Fruit fly (Drosophila melanogaster) whole organism, embryonic: ENCODE data around the gene CG31230.

Source experiments
- ATbp ChIP-seq: fragments of 200-800 bp; sonication (Bioruptor generic); optimal IDR thresholded peaks from 2 replicates; lab custom pipeline; 2017; ENCODE audit warnings: missing biosample characterization, mild to moderate bottlenecking, missing genetic modification characterization, missing genetic modification reagents
- Abd-B ChIP-seq: fragments of 200-800 bp; sonication (Bioruptor generic); optimal IDR thresholded peaks from 2 replicates; lab custom pipeline; 2018; ENCODE audit warnings: missing biosample characterization, mild to moderate bottlenecking, missing genetic modification characterization, moderate library complexity
- BEAF-32 ChIP-seq: fragments of 200-800 bp; sonication (Bioruptor generic); optimal IDR thresholded peaks from 3 replicates; lab custom pipeline; 2017; ENCODE audit warnings: missing biosample characterization, missing genetic modification characterization, mild to moderate bottlenecking, moderate library complexity, missing genetic modification reagents
- CG10267 ChIP-seq: fragments of 200-800 bp; sonication (Bioruptor generic); optimal IDR thresholded peaks from 2 replicates; lab custom pipeline; 2018; ENCODE audit warnings: missing biosample characterization, mild to moderate bottlenecking, missing genetic modification characterization, moderate library complexity
- CG10565 ChIP-seq: fragments of 200-800 bp; sonication (Bioruptor generic); optimal IDR thresholded peaks from 3 replicates; lab custom pipeline; 2016; ENCODE audit warnings: missing biosample characterization, mild to moderate bottlenecking, missing genetic modification characterization
- CG10979 ChIP-seq: fragments of 200-800 bp; sonication (Bioruptor generic); optimal IDR thresholded peaks from 2 replicates; lab custom pipeline; 2018; ENCODE audit warnings: missing biosample characterization, mild to moderate bottlenecking, missing genetic modification characterization, moderate library complexity
- CG12104 ChIP-seq: fragments of 200-800 bp; sonication (Bioruptor generic); optimal IDR thresholded peaks from 3 replicates; lab custom pipeline; 2016; ENCODE audit warnings: missing biosample characterization, missing genetic modification characterization
- CG12155 ChIP-seq: fragments of 200-800 bp; sonication (Bioruptor generic); optimal IDR thresholded peaks from 3 replicates; lab custom pipeline; 2016; ENCODE audit warnings: missing biosample characterization, missing genetic modification characterization
- CG12391 ChIP-seq: fragments of 200-800 bp; sonication (Bioruptor generic); optimal IDR thresholded peaks from 3 replicates; lab custom pipeline; 2018; ENCODE audit warnings: missing biosample characterization, mild to moderate bottlenecking, missing genetic modification characterization, moderate library complexity
- CG12659 ChIP-seq: fragments of 200-800 bp; sonication (Bioruptor generic); optimal IDR thresholded peaks from 3 replicates; lab custom pipeline; 2017; ENCODE audit warnings: mild to moderate bottlenecking, missing biosample characterization, missing genetic modification reagents, missing genetic modification characterization
- CG13775 ChIP-seq: fragments of 200-800 bp; sonication (Bioruptor generic); optimal IDR thresholded peaks from 3 replicates; lab custom pipeline; 2017; ENCODE audit warnings: missing biosample characterization, mild to moderate bottlenecking, missing genetic modification characterization
- CG15514 ChIP-seq: fragments of 200-800 bp; sonication (Bioruptor generic); optimal IDR thresholded peaks from 3 replicates; lab custom pipeline; 2017; ENCODE audit warnings: missing biosample characterization, missing genetic modification characterization, mild to moderate bottlenecking, moderate library complexity, missing genetic modification reagents
- CG17361 ChIP-seq: fragments of 200-800 bp; sonication (Bioruptor generic); IDR thresholded peaks from 3 replicates; pipeline ENCODE4 v1.3.6; 2022; ENCODE audit warnings: missing biosample characterization, missing genetic modification characterization
- CG17829 ChIP-seq: fragments of 200-800 bp; optimal IDR thresholded peaks from 2 replicates; lab custom pipeline; 2019; ENCODE audit warnings: missing biosample characterization, mild to moderate bottlenecking, missing genetic modification characterization, moderate library complexity
- CG18011 ChIP-seq: fragments of 200-800 bp; sonication (Bioruptor generic); optimal IDR thresholded peaks from 2 replicates; lab custom pipeline; 2017; ENCODE audit warnings: missing biosample characterization, missing genetic modification characterization, mild to moderate bottlenecking, moderate library complexity, missing genotype
- CG2120 ChIP-seq: fragments of 200-800 bp; sonication (Bioruptor generic); optimal IDR thresholded peaks from 3 replicates; lab custom pipeline; 2016; ENCODE audit warnings: missing biosample characterization, missing genetic modification characterization
- CG30020 ChIP-seq: fragments of 200-800 bp; optimal IDR thresholded peaks from 2 replicates; lab custom pipeline; 2019; ENCODE audit warnings: missing biosample characterization, mild to moderate bottlenecking, missing genetic modification characterization, moderate library complexity
- CG30403 ChIP-seq: fragments of 200-800 bp; sonication (Bioruptor generic); optimal IDR thresholded peaks from 3 replicates; lab custom pipeline; 2016; ENCODE audit warnings: missing biosample characterization, missing genetic modification characterization
- CG5180 ChIP-seq: fragments of 200-800 bp; sonication (Bioruptor generic); optimal IDR thresholded peaks from 3 replicates; lab custom pipeline; 2017; ENCODE audit warnings: missing biosample characterization, missing genetic modification characterization, mild to moderate bottlenecking, moderate library complexity, missing genetic modification reagents
- CG7357 ChIP-seq: fragments of 200-800 bp; sonication (Bioruptor generic); IDR thresholded peaks from 3 replicates; pipeline ENCODE4 v1.3.6; 2022; ENCODE audit warnings: missing biosample characterization, missing genetic modification characterization
- CG7372 ChIP-seq: fragments of 200-800 bp; sonication (Bioruptor generic); IDR thresholded peaks from 2 replicates; pipeline ENCODE4 v1.3.6; 2022; ENCODE audit warnings: missing biosample characterization, missing genetic modification characterization
- CG8924 ChIP-seq: fragments of 200-800 bp; optimal IDR thresholded peaks from 3 replicates; lab custom pipeline; 2019; ENCODE audit warnings: missing biosample characterization, mild to moderate bottlenecking, missing genetic modification characterization, moderate library complexity
- CG9797 ChIP-seq: fragments of 200-800 bp; sonication (Bioruptor generic); optimal IDR thresholded peaks from 3 replicates; lab custom pipeline; 2018; ENCODE audit warnings: missing biosample characterization, mild to moderate bottlenecking, missing genetic modification characterization
- CkIIα-i1 ChIP-seq: fragments of 200-800 bp; sonication (Bioruptor generic); IDR thresholded peaks from 2 replicates; pipeline ENCODE4 v1.3.6; 2022; ENCODE audit warnings: missing biosample characterization, missing genetic modification characterization
- CoRest ChIP-seq: fragments of 200-800 bp; sonication (Bioruptor generic); optimal IDR thresholded peaks from 3 replicates; lab custom pipeline; 2018; ENCODE audit warnings: missing biosample characterization, mild to moderate bottlenecking, missing genetic modification characterization, moderate library complexity
- D ChIP-seq, 2 experiments: fragments of 200-800 bp in 1 of 2; fragments of >200 bp in 1 of 2; sonication (Bioruptor generic) in 1 of 2; optimal IDR thresholded peaks; 2 replicates in 1 of 2; 3 replicates in 1 of 2; lab custom pipeline; 2017; ENCODE audit warnings: mild to moderate bottlenecking in 1 of 2, missing biosample characterization in 1 of 2, missing genetic modification characterization in 1 of 2, missing genetic modification reagents in 1 of 2
- E2f2 ChIP-seq: fragments of 200-800 bp; sonication (Bioruptor generic); IDR thresholded peaks from 2 replicates; pipeline ENCODE4 v1.3.6; 2022; ENCODE audit warnings: missing biosample characterization, missing genetic modification characterization
- Hey ChIP-seq: fragments of 200-800 bp; sonication (Bioruptor generic); optimal IDR thresholded peaks from 3 replicates; lab custom pipeline; 2018; ENCODE audit warnings: missing biosample characterization, mild to moderate bottlenecking, missing genetic modification characterization
- HmgZ ChIP-seq: fragments of 200-800 bp; sonication (Bioruptor generic); optimal IDR thresholded peaks from 2 replicates; lab custom pipeline; 2018; ENCODE audit warnings: missing biosample characterization, mild to moderate bottlenecking, missing genetic modification characterization
- Max ChIP-seq: fragments of 200-800 bp; sonication (Bioruptor generic); optimal IDR thresholded peaks from 2 replicates; lab custom pipeline; 2016; ENCODE audit warnings: missing biosample characterization, mild to moderate bottlenecking, missing genetic modification characterization
- Xbp1 ChIP-seq: fragments of 200-800 bp; sonication (Bioruptor generic); optimal IDR thresholded peaks from 3 replicates; lab custom pipeline; 2016; ENCODE audit warnings: missing biosample characterization, mild to moderate bottlenecking, missing genetic modification characterization
- YL-1 ChIP-seq: fragments of 200-800 bp; sonication (Bioruptor generic); optimal IDR thresholded peaks from 3 replicates; lab custom pipeline; 2017; ENCODE audit warnings: missing biosample characterization, mild to moderate bottlenecking, missing genetic modification characterization
- chif ChIP-seq, 2 experiments: fragments of 200-800 bp; sonication (Bioruptor generic); optimal IDR thresholded peaks; 3 replicates each; lab custom pipeline; 2016; ENCODE audit warnings: missing biosample characterization in 2 of 2, missing genetic modification characterization in 2 of 2
- crp ChIP-seq, 2 experiments: fragments of 200-800 bp; sonication (Bioruptor generic); optimal IDR thresholded peaks; 2 replicates in 1 of 2; 3 replicates in 1 of 2; lab custom pipeline; 2017; ENCODE audit warnings: missing biosample characterization in 2 of 2, missing genetic modification characterization in 2 of 2, mild to moderate bottlenecking in 1 of 2, moderate library complexity in 1 of 2
- fd102C ChIP-seq: fragments of 200-800 bp; sonication (Bioruptor generic); optimal IDR thresholded peaks from 2 replicates; lab custom pipeline; 2018; ENCODE audit warnings: missing biosample characterization, mild to moderate bottlenecking, missing genetic modification characterization, moderate library complexity
- ftz-f1 ChIP-seq: fragments of 200-800 bp; sonication (Bioruptor generic); optimal IDR thresholded peaks from 2 replicates; lab custom pipeline; 2016; ENCODE audit warnings: missing biosample characterization, missing genetic modification characterization
- gcm ChIP-seq: fragments of 200-800 bp; sonication (Bioruptor generic); optimal IDR thresholded peaks from 2 replicates; lab custom pipeline; 2019; ENCODE audit warnings: missing biosample characterization, mild to moderate bottlenecking, missing genetic modification characterization, moderate library complexity
- gfzf ChIP-seq: fragments of 200-800 bp; sonication (Bioruptor generic); optimal IDR thresholded peaks from 2 replicates; lab custom pipeline; 2016; ENCODE audit warnings: missing biosample characterization, mild to moderate bottlenecking, missing genetic modification characterization, moderate library complexity
- grn ChIP-seq: fragments of 200-800 bp; sonication (Bioruptor generic); optimal IDR thresholded peaks from 3 replicates; lab custom pipeline; 2017; ENCODE audit warnings: missing biosample characterization, missing genetic modification characterization
- lola ChIP-seq, 3 experiments: fragments of >200 bp in 2 of 3; fragments of 200-800 bp in 1 of 3; sonication (Bioruptor generic) in 1 of 3; optimal IDR thresholded peaks; 2 replicates each; lab custom pipeline; 2017 to 2019; ENCODE audit warnings: missing biosample characterization in 3 of 3, missing genetic modification characterization in 3 of 3, mild to moderate bottlenecking in 1 of 3, moderate library complexity in 1 of 3
- nmo ChIP-seq: fragments of 200-800 bp; sonication (Bioruptor generic); optimal IDR thresholded peaks from 2 replicates; lab custom pipeline; 2018; ENCODE audit warnings: missing biosample characterization, mild to moderate bottlenecking, missing genetic modification characterization, moderate library complexity
- phol ChIP-seq: fragments of 200-800 bp; sonication (Bioruptor generic); optimal IDR thresholded peaks from 3 replicates; lab custom pipeline; 2018; ENCODE audit warnings: missing biosample characterization, mild to moderate bottlenecking, missing genetic modification characterization, moderate library complexity
- ranshi ChIP-seq: fragments of 200-800 bp; sonication (Bioruptor generic); IDR thresholded peaks from 2 replicates; pipeline ENCODE4 v1.3.6; 2022; ENCODE audit warnings: missing biosample characterization, missing genetic modification characterization
- row ChIP-seq: fragments of 200-800 bp; sonication (Bioruptor generic); IDR thresholded peaks from 3 replicates; pipeline ENCODE4 v1.3.6; 2022; ENCODE audit warnings: missing biosample characterization, missing genetic modification characterization
- sd ChIP-seq: fragments of 200-800 bp; sonication (Bioruptor generic); optimal IDR thresholded peaks from 3 replicates; lab custom pipeline; 2018; ENCODE audit warnings: missing biosample characterization, mild to moderate bottlenecking, missing genetic modification characterization, moderate library complexity
- sens ChIP-seq: fragments of 200-800 bp; sonication (Bioruptor generic); peaks from one replicate; lab custom pipeline; 2016; ENCODE audit warnings: missing biosample characterization, missing genetic modification characterization
- slbo ChIP-seq: fragments of 200-800 bp; sonication (Bioruptor generic); IDR thresholded peaks from 2 replicates; pipeline ENCODE4 v1.3.6; 2022; ENCODE audit warnings: missing biosample characterization, missing genetic modification characterization
- stwl ChIP-seq: fragments of 200-800 bp; sonication (Bioruptor generic); optimal IDR thresholded peaks from 3 replicates; lab custom pipeline; 2018; ENCODE audit warnings: missing biosample characterization, mild to moderate bottlenecking, missing genetic modification characterization, moderate library complexity
- trem ChIP-seq: fragments of 200-800 bp; optimal IDR thresholded peaks from 3 replicates; lab custom pipeline; 2019; ENCODE audit warnings: missing biosample characterization, mild to moderate bottlenecking, missing genetic modification characterization, moderate library complexity

CG31230 gene

dm6 chr3R:18677500-18677940 is 6.0 kb downstream of the CG31230 start, which contains the start of the genes dind and CG7706:
Gene dind (minus strand): TSS chr3R:18677539.
Gene CG7706 (plus strand): TSS chr3R:18677818.
- peak in 1 of 2 experiments; percentile 8 for TF ChIP-seq chif (GFP tag; optimal IDR thresholded peaks at IDR 0.05; lab: Kevin White, UChicago)
- TF ChIP-seq sd (tag; lab: Kevin White, UChicago), result peak; percentile 93
- peak; percentile 33 for TF ChIP-seq CG2120
- peak; percentile 40; the same call in 1 of the 3 replicates for TF ChIP-seq CG7357 (GFP tag; lab: Robert Waterston, UW)
- TF ChIP-seq CG18011, result peak; percentile 42
- TF ChIP-seq Abd-B (GFP tag; lab: Kevin White, UChicago), result peak; percentile 7
- peak; percentile 6 for TF ChIP-seq CG10979 (tag; lab: Kevin White, UChicago)
- TF ChIP-seq CG10565 (GFP tag; lab: Kevin White, UChicago), result no peak
- no peak for TF ChIP-seq CG5180 (GFP tag; lab: Kevin White, UChicago)
- TF ChIP-seq CG12659 (GFP tag; lab: Kevin White, UChicago), result peak; percentile 47
- peak; percentile 52 for TF ChIP-seq phol (tag; lab: Kevin White, UChicago)
- TF ChIP-seq CG9797 (GFP tag; lab: Kevin White, UChicago), result peak; percentile 59
- TF ChIP-seq CG10267 (tag; lab: Kevin White, UChicago), result peak; percentile 90
- TF ChIP-seq BEAF-32 (GFP tag; lab: Kevin White, UChicago), result peak; percentile 27
- TF ChIP-seq YL-1 (GFP tag; lab: Kevin White, UChicago), result peak; percentile 50
- TF ChIP-seq CG12155, result peak; percentile 0
- TF ChIP-seq CG7372 (GFP tag; lab: Robert Waterston, UW), result no peak
- TF ChIP-seq CG30020 (tag; lab: Kevin White, UChicago), result peak; percentile 86
- TF ChIP-seq ranshi (GFP tag; lab: Robert Waterston, UW), result no peak
- TF ChIP-seq Xbp1 (GFP tag; lab: Kevin White, UChicago), result peak; percentile 27
- peak; percentile 15 for TF ChIP-seq CG17829 (tag; lab: Kevin White, UChicago)
- peak; percentile 42; the same call in 1 of the 2 replicates for TF ChIP-seq slbo (GFP tag; lab: Robert Waterston, UW)
- peak; percentile 15 for TF ChIP-seq CG13775 (GFP tag; lab: Kevin White, UChicago)
- TF ChIP-seq CG17361 (GFP tag; lab: Robert Waterston, UW), result no peak
- peak; percentile 73 for TF ChIP-seq stwl (tag; lab: Kevin White, UChicago)
- TF ChIP-seq row (GFP tag; lab: Robert Waterston, UW), result peak; percentile 72
- TF ChIP-seq ATbp, result no peak
- TF ChIP-seq D (optimal IDR thresholded peaks at IDR 0.05; lab: Kevin White, UChicago), result no peak
- TF ChIP-seq D (GFP tag; optimal IDR thresholded peaks at IDR 0.05; lab: Kevin White, UChicago), result no peak
- TF ChIP-seq trem (tag; lab: Kevin White, UChicago), result peak; percentile 70
- no peak for TF ChIP-seq CG12104
- TF ChIP-seq CG30403 (GFP tag; lab: Kevin White, UChicago), result peak; percentile 12
- TF ChIP-seq CG15514 (GFP tag; lab: Kevin White, UChicago), result peak; percentile 9
- peak; percentile 58 for TF ChIP-seq CG12391 (tag; lab: Kevin White, UChicago)
- peak; percentile 2 for TF ChIP-seq gcm (GFP tag; lab: Kevin White, UChicago)
- TF ChIP-seq ftz-f1 (GFP tag; lab: Kevin White, UChicago), result peak; percentile 26
- TF ChIP-seq nmo (GFP tag; lab: Kevin White, UChicago), result peak; percentile 81
- TF ChIP-seq fd102C, result no peak
- TF ChIP-seq gfzf, result peak; percentile 72
- peak; percentile 15 for TF ChIP-seq HmgZ (tag; lab: Kevin White, UChicago)
- no peak for TF ChIP-seq Hey (tag; lab: Kevin White, UChicago)
- no peak for TF ChIP-seq CkIIα-i1
- TF ChIP-seq grn, result no peak
- peak; percentile 78 for TF ChIP-seq sens
- TF ChIP-seq CG8924 (tag; lab: Kevin White, UChicago), result peak; percentile 4
- no peak for TF ChIP-seq lola (GFP tag; optimal IDR thresholded peaks at IDR 0.05; lab: Kevin White, UChicago)
- TF ChIP-seq CoRest, result peak; percentile 44
- TF ChIP-seq E2f2 (GFP tag; lab: Robert Waterston, UW), result peak; percentile 47
- TF ChIP-seq crp (GFP tag; optimal IDR thresholded peaks at IDR 0.05; lab: Kevin White, UChicago), result peak; percentile 32 to 89
- TF ChIP-seq Max (GFP tag; lab: Kevin White, UChicago), result peak; percentile 23
